Fruit fly (Drosophila melanogaster): ENCODE data around the gene side-II.
"Not testable (repeated sequence)": the region's sequence is repeated elsewhere in the genome, so short reads cannot be mapped to it uniquely, and the experiment has no call there.

dm6 chr2L:14883621-14884020 is 88.5 kb downstream of the side-II start, which contains the start of gene ProtB:
- not testable (repeated sequence) for TF ChIP-seq gl (tag; optimal IDR thresholded peaks at IDR 0.05); EcR (GFP tag; optimal IDR thresholded peaks at IDR 0.05); CG17806 (tag; optimal IDR thresholded peaks at IDR 0.05); CG13204 (GFP tag; optimal IDR thresholded peaks at IDR 0.05); CG8301 (tag; optimal IDR thresholded peaks at IDR 0.05); CG12605 (GFP tag; IDR thresholded peaks at IDR 0.05); CG8159 (tag; optimal IDR thresholded peaks at IDR 0.05); Ets98B (GFP tag; IDR thresholded peaks at IDR 0.05); Pif1B (GFP tag; optimal IDR thresholded peaks at IDR 0.05); CG9948 (tag; optimal IDR thresholded peaks at IDR 0.05); CG14655 (GFP tag; optimal IDR thresholded peaks at IDR 0.05); CG10348 (GFP tag; IDR thresholded peaks at IDR 0.05); Snoo (tag; optimal IDR thresholded peaks at IDR 0.05)

All from whole organism, pupa.